Worm (Caenorhabditis elegans) whole organism, young adult: ENCODE results near the gene ndc-80.

ENCODE experiments used
- F52B5.7 ChIP-seq: sonication (generic microtip); optimal IDR thresholded peaks from 2 replicates; lab custom pipeline; 2016; ENCODE audit warnings: mild to moderate bottlenecking, missing genetic modification characterization, missing compliant biosample characterization
- ZK185.1 ChIP-seq: sonication (generic microtip); optimal IDR thresholded peaks from 2 replicates; lab custom pipeline; 2016; ENCODE audit warnings: mild to moderate bottlenecking, missing genetic modification characterization, missing compliant biosample characterization; ENCODE audit not compliant: poor library complexity, severe bottlenecking
- aptf-3 ChIP-seq: fragments of 200-800 bp; sonication (Bioruptor generic); IDR thresholded peaks from 2 replicates; pipeline ENCODE4 v1.3.6; 2022; ENCODE audit warnings: missing genetic modification characterization, missing compliant biosample characterization
- ceh-100 ChIP-seq: fragments of 200-800 bp; sonication (Bioruptor generic); IDR thresholded peaks from 2 replicates; pipeline ENCODE4 v1.3.6; 2022; ENCODE audit warnings: missing genetic modification reagents, missing genetic modification characterization, missing compliant biosample characterization
- him-1 ChIP-seq: sonication (generic microtip); optimal IDR thresholded peaks from 2 replicates; lab custom pipeline; 2016; ENCODE audit warnings: missing genotype, missing genetic modification reagents, missing genetic modification characterization, missing compliant biosample characterization
- let-607 ChIP-seq, 2 experiments: fragments of 200-800 bp in 1 of 2; sonication (Bioruptor generic) in 1 of 2; sonication (generic microtip) in 1 of 2; optimal IDR thresholded peaks; 2 replicates each; lab custom pipeline; 2016 to 2018; ENCODE audit warnings: mild to moderate bottlenecking in 2 of 2, missing compliant biosample characterization in 2 of 2, missing genetic modification characterization in 2 of 2, moderate library complexity in 2 of 2, missing genotype in 1 of 2
- lin-54 ChIP-seq: fragments of 200-800 bp; sonication (Bioruptor generic); optimal IDR thresholded peaks from 2 replicates; lab custom pipeline; 2018; ENCODE audit warnings: mild to moderate bottlenecking, missing genetic modification characterization, missing compliant biosample characterization
- mes-4 ChIP-seq: sonication (generic microtip); optimal IDR thresholded peaks from 2 replicates; lab custom pipeline; 2016; ENCODE audit warnings: missing genotype, missing genetic modification characterization, missing compliant biosample characterization
- pbrm-1 ChIP-seq: fragments of 200-800 bp; sonication (Bioruptor generic); IDR thresholded peaks from 2 replicates; pipeline ENCODE4 v1.3.6; 2022; ENCODE audit warnings: missing genetic modification reagents, missing genetic modification characterization, missing compliant biosample characterization
- rec-8 ChIP-seq, 2 experiments: sonication (generic microtip); optimal IDR thresholded peaks; 2 replicates each; lab custom pipeline; 2016; ENCODE audit warnings: mild to moderate bottlenecking in 2 of 2, missing genetic modification characterization in 2 of 2, missing genetic modification reagents in 2 of 2, missing genotype in 2 of 2, missing biosample characterization in 1 of 2, missing compliant biosample characterization in 1 of 2, moderate library complexity in 1 of 2
- unc-62 ChIP-seq: fragments of 150-350 bp; optimal IDR thresholded peaks from 2 replicates; lab custom pipeline; 2014; ENCODE audit warnings: missing biosample characterization, missing genetic modification reagents, missing genetic modification characterization

DNA sequence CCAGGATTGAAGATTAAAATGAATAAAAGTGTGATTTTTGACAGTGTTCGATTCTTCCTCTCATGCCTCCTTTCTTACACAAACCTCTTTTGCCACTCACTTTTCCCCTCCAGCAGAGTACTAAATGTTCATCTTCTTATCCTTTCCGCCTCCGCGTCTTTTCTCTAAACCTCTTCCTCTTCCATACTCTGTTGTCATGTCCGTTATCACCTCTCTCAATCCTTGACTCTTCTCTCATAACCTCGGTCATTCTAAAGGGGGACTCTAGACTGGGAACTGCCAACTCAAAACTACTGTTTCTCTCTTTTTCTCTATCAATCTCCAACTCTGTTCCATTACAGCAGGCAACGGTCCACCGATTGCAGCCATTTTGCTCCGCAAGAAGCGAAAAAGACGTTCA, 37.7 kb upstream of the ndc-80 start:
- TF ChIP-seq pbrm-1 (GFP tag; lab: Robert Waterston, UW) (no peak), ceh-100 (GFP tag; lab: Robert Waterston, UW) (no peak), F52B5.7 (tag; lab: Kevin White, UChicago) (no peak), ZK185.1 (tag; lab: Kevin White, UChicago) (no peak), aptf-3 (no peak), him-1 (no peak), lin-54 (GFP tag; lab: Kevin White, UChicago) (no peak), rec-8 (tag; optimal IDR thresholded peaks at IDR 0.05; lab: Kevin White, UChicago) (no peak), mes-4 (tag; lab: Kevin White, UChicago) (no peak), unc-62 (GFP tag; lab: Kevin White, UChicago) (no peak), let-607 (tag; optimal IDR thresholded peaks at IDR 0.05; lab: Kevin White, UChicago) (no peak)
